Worm (Caenorhabditis elegans) whole organism, L1 larva: ENCODE results near the gene cdr-1.
A peak's percentile ranks its signal among the peaks of the same experiment; 100 is the strongest.

ENCODE experiments used
- C04F5.9 ChIP-seq: sonication (generic microtip); optimal IDR thresholded peaks from 2 replicates; lab custom pipeline; 2016; ENCODE audit warnings: missing genetic modification characterization, missing compliant biosample characterization
- Y116A8C.19 ChIP-seq: sonication (generic microtip); optimal IDR thresholded peaks from 2 replicates; lab custom pipeline; 2016; ENCODE audit warnings: missing compliant biosample characterization, missing genetic modification characterization, borderline replicate concordance
- ceh-88 ChIP-seq: fragments of 200-800 bp; sonication (Bioruptor generic); IDR thresholded peaks from 2 replicates; pipeline ENCODE4 v1.3.6; 2022; ENCODE audit warnings: missing genetic modification characterization, missing compliant biosample characterization
- ces-1 ChIP-seq: fragments of 150-350 bp; optimal IDR thresholded peaks from 2 replicates; lab custom pipeline; 2014; ENCODE audit warnings: missing biosample characterization, missing genetic modification reagents, missing genetic modification characterization
- efl-1 ChIP-seq, 4 experiments: fragments of 150-350 bp; optimal IDR thresholded peaks in 3 of 4; peaks in 1 of 4; 1 replicate in 1 of 4; 2 replicates in 3 of 4; lab custom pipeline; 2014; ENCODE audit warnings: missing biosample characterization in 2 of 4, missing genetic modification characterization in 2 of 4, missing genetic modification reagents in 2 of 4
- efl-3 ChIP-seq: fragments of 200-800 bp; sonication (Bioruptor generic); optimal IDR thresholded peaks from 2 replicates; lab custom pipeline; 2018; ENCODE audit warnings: mild to moderate bottlenecking, missing genetic modification characterization, missing compliant biosample characterization
- egl-13 ChIP-seq: sonication (generic microtip); optimal IDR thresholded peaks from 2 replicates; lab custom pipeline; 2016; ENCODE audit warnings: missing genotype, missing genetic modification reagents, missing genetic modification characterization, missing compliant biosample characterization
- elt-3 ChIP-seq, 6 experiments: fragments of 150-350 bp in 1 of 6; sonication (generic microtip); optimal IDR thresholded peaks; 2 replicates each; lab custom pipeline; 2017 to 2018; ENCODE audit warnings: missing biosample characterization in 6 of 6, missing genetic modification characterization in 6 of 6, inconsistent platforms in 1 of 6
- fkh-8 ChIP-seq: sonication (generic microtip); optimal IDR thresholded peaks from 2 replicates; lab custom pipeline; 2016; ENCODE audit warnings: mild to moderate bottlenecking, missing genetic modification characterization, missing compliant biosample characterization
- fos-1 ChIP-seq: fragments of 150-350 bp; optimal IDR thresholded peaks from 2 replicates; lab custom pipeline; 2014; ENCODE audit warnings: missing biosample characterization, missing genetic modification characterization
- hlh-17 ChIP-seq: fragments of 200-800 bp; sonication (Bioruptor generic); optimal IDR thresholded peaks from 2 replicates; lab custom pipeline; 2018; ENCODE audit warnings: missing genetic modification characterization, mild to moderate bottlenecking, missing compliant biosample characterization, moderate library complexity, borderline replicate concordance
- lin-14 ChIP-seq: fragments of 200-800 bp; sonication (Bioruptor generic); optimal IDR thresholded peaks from 2 replicates; lab custom pipeline; 2018; ENCODE audit warnings: mild to moderate bottlenecking, missing genetic modification characterization, moderate library complexity, missing compliant biosample characterization
- lin-15B ChIP-seq: fragments of 150-350 bp; sonication (generic microtip); optimal IDR thresholded peaks from 3 replicates; lab custom pipeline; 2014; ENCODE audit warnings: missing biosample characterization, missing genetic modification characterization
- lin-35 ChIP-seq, 2 experiments: fragments of 150-350 bp; optimal IDR thresholded peaks; 2 replicates each; lab custom pipeline; 2014; ENCODE audit warnings: missing biosample characterization in 2 of 2, missing genetic modification characterization in 2 of 2, missing genetic modification reagents in 2 of 2
- lsy-2 ChIP-seq, 2 experiments: fragments of 150-350 bp; optimal IDR thresholded peaks; 2 replicates each; lab custom pipeline; 2014; ENCODE audit warnings: missing biosample characterization in 2 of 2, missing genetic modification characterization in 2 of 2
- mef-2 ChIP-seq: fragments of 150-350 bp; optimal IDR thresholded peaks from 2 replicates; lab custom pipeline; 2014; ENCODE audit warnings: missing biosample characterization, missing genetic modification characterization
- mep-1 ChIP-seq: fragments of 150-350 bp; optimal IDR thresholded peaks from 2 replicates; lab custom pipeline; 2014; ENCODE audit warnings: missing biosample characterization, missing genetic modification characterization
- nhr-11 ChIP-seq: fragments of 150-350 bp; optimal IDR thresholded peaks from 2 replicates; lab custom pipeline; 2014; ENCODE audit warnings: missing biosample characterization, missing genetic modification characterization
- nhr-12 ChIP-seq: sonication (generic microtip); optimal IDR thresholded peaks from 2 replicates; lab custom pipeline; 2017; ENCODE audit warnings: missing biosample characterization, missing genetic modification characterization
- nhr-20 ChIP-seq: sonication (generic microtip); optimal IDR thresholded peaks from 2 replicates; lab custom pipeline; 2016; ENCODE audit warnings: mild to moderate bottlenecking, missing genetic modification characterization, missing compliant biosample characterization
- nhr-28 ChIP-seq: fragments of 150-350 bp; optimal IDR thresholded peaks from 2 replicates; lab custom pipeline; 2014; ENCODE audit warnings: missing biosample characterization, missing genetic modification characterization
- nhr-76 ChIP-seq: sonication (generic microtip); optimal IDR thresholded peaks from 2 replicates; lab custom pipeline; 2017; ENCODE audit warnings: missing biosample characterization, missing genetic modification characterization
- nhr-85 ChIP-seq: sonication (generic microtip); peaks from one replicate; lab custom pipeline; 2016; ENCODE audit warnings: missing genetic modification characterization, inconsistent platforms, missing compliant biosample characterization
- pqm-1 ChIP-seq: sonication (generic microtip); optimal IDR thresholded peaks from 3 replicates; lab custom pipeline; 2017; ENCODE audit warnings: missing biosample characterization, missing genetic modification characterization
- rnt-1 ChIP-seq: sonication (generic microtip); optimal IDR thresholded peaks from 2 replicates; lab custom pipeline; 2016; ENCODE audit warnings: mild to moderate bottlenecking, missing genetic modification characterization, moderate library complexity, missing compliant biosample characterization
- sox-4 ChIP-seq: sonication (generic microtip); optimal IDR thresholded peaks from 2 replicates; lab custom pipeline; 2016; ENCODE audit warnings: missing genetic modification characterization, missing compliant biosample characterization
- sptf-1 ChIP-seq: fragments of 150-350 bp; optimal IDR thresholded peaks from 2 replicates; lab custom pipeline; 2014; ENCODE audit warnings: missing biosample characterization, missing genetic modification characterization
- sup-37 ChIP-seq: fragments of 200-800 bp; sonication (Bioruptor generic); optimal IDR thresholded peaks from 2 replicates; lab custom pipeline; 2018; ENCODE audit warnings: mild to moderate bottlenecking, missing genetic modification characterization, missing compliant biosample characterization
- tlp-1 ChIP-seq: fragments of 150-350 bp; optimal IDR thresholded peaks from 2 replicates; lab custom pipeline; 2014; ENCODE audit warnings: missing biosample characterization, missing genetic modification characterization
- unc-86 ChIP-seq: sonication (generic microtip); optimal IDR thresholded peaks from 2 replicates; lab custom pipeline; 2016; ENCODE audit warnings: missing genetic modification characterization, missing compliant biosample characterization
- vab-15 ChIP-seq: sonication (generic microtip); optimal IDR thresholded peaks from 2 replicates; lab custom pipeline; 2017; ENCODE audit warnings: missing genotype, mild to moderate bottlenecking, missing genetic modification characterization, missing compliant biosample characterization
- zag-1 ChIP-seq: fragments of 150-350 bp; optimal IDR thresholded peaks from 2 replicates; lab custom pipeline; 2014; ENCODE audit warnings: missing biosample characterization, missing genetic modification characterization
- zip-4 ChIP-seq: fragments of 200-800 bp; sonication (Bioruptor generic); optimal IDR thresholded peaks from 2 replicates; lab custom pipeline; 2018; ENCODE audit warnings: mild to moderate bottlenecking, missing genetic modification characterization, moderate library complexity, missing compliant biosample characterization

The cdr-1 gene

ce11 chrV:15952762-15953161, 31.7 kb downstream of the cdr-1 start, which contains the start of gene srw-56:
srw-56 (minus strand) TSS chrV:15952862.
- TF ChIP-seq ceh-88 (GFP tag; lab: Robert Waterston, UW) (no peak), efl-1 (optimal IDR thresholded peaks at IDR 0.05; lab: Kevin White, UChicago) (no peak), efl-1 (GFP tag; optimal IDR thresholded peaks at IDR 0.05 in 1 of 2; lab: Kevin White, UChicago) (peak in 1 of 2 experiments; percentile 61), efl-3 (no peak), nhr-12 (tag; lab: Kevin White, UChicago) (no peak)

- no peak for TF ChIP-seq pqm-1 (tag; lab: Kevin White, UChicago)
Observed at ce11 chrV:15954932-15955331, 33.8 kb downstream of the cdr-1 start, which contains the start of gene srw-57. srw-57 (minus strand) TSS chrV:15955032.

- TF ChIP-seq rnt-1 (tag; lab: Kevin White, UChicago) (no peak), vab-15 (tag; lab: Kevin White, UChicago) (no peak), sup-37 (GFP tag; lab: Kevin White, UChicago) (no peak), tlp-1 (tag; lab: Kevin White, UChicago) (no peak), C04F5.9 (tag; lab: Kevin White, UChicago) (no peak), nhr-28 (tag; lab: Kevin White, UChicago) (no peak), zag-1 (no peak), lin-35 (GFP tag; optimal IDR thresholded peaks at IDR 0.05; lab: Kevin White, UChicago) (no peak), Y116A8C.19 (tag; lab: Kevin White, UChicago) (no peak), sox-4 (tag; lab: Kevin White, UChicago) (no peak), fos-1 (tag; lab: Kevin White, UChicago) (no peak), sptf-1 (tag; lab: Kevin White, UChicago) (no peak), hlh-17 (GFP tag; lab: Kevin White, UChicago) (no peak), nhr-85 (tag; lab: Kevin White, UChicago) (no peak), ces-1 (GFP tag; lab: Kevin White, UChicago) (no peak), elt-3 (tag; optimal IDR thresholded peaks at IDR 0.05; lab: Kevin White, UChicago) (no peak), egl-13 (tag; lab: Kevin White, UChicago) (no peak), nhr-12 (tag; lab: Kevin White, UChicago) (no peak)
Observed at ce11 chrV:15955497-15955896, 34.4 kb downstream of the cdr-1 start, which contains the start of gene srh-186. srh-186 (plus strand) TSS chrV:15955797.

- no peak for TF ChIP-seq nhr-85 (tag; lab: Kevin White, UChicago)
- TF ChIP-seq, all 84 proteins: peak for 0
Observed at ce11 chrV:15957098-15957497, 36.0 kb downstream of the cdr-1 start, which contains the start of gene F36G9.3. F36G9.3 (plus strand) TSS chrV:15957398.

ce11 chrV:15959456-15959855, 38.3 kb downstream of the cdr-1 start:
- TF ChIP-seq nhr-85 (tag; lab: Kevin White, UChicago) (peak; percentile 87), efl-1 (optimal IDR thresholded peaks at IDR 0.05; lab: Kevin White, UChicago) (peak; percentile 35 to 41), efl-1 (GFP tag; optimal IDR thresholded peaks at IDR 0.05 in 1 of 2; lab: Kevin White, UChicago) (peak in 1 of 2 experiments; percentile 82), tlp-1 (tag; lab: Kevin White, UChicago) (no peak), mep-1 (tag; lab: Kevin White, UChicago) (peak; percentile 8), lin-15B (tag; lab: Kevin White, UChicago) (no peak), nhr-20 (peak; percentile 53), lin-14 (GFP tag; lab: Kevin White, UChicago) (peak; percentile 55), sup-37 (GFP tag; lab: Kevin White, UChicago) (no peak), sox-4 (tag; lab: Kevin White, UChicago) (no peak), mef-2 (tag; lab: Kevin White, UChicago) (no peak), unc-86 (tag; lab: Kevin White, UChicago) (no peak), lsy-2 (tag; optimal IDR thresholded peaks at IDR 0.05; lab: Kevin White, UChicago) (peak; percentile 13 to 14)

ce11 chrV:15965114-15965513, 44.0 kb downstream of the cdr-1 start, which contains the start of gene sri-2:
sri-2 (minus strand) TSS chrV:15965214.
- TF ChIP-seq fkh-8 (tag; lab: Kevin White, UChicago) (peak; percentile 39), nhr-11 (no peak), elt-3 (tag; optimal IDR thresholded peaks at IDR 0.05; lab: Kevin White, UChicago) (no peak), nhr-12 (tag; lab: Kevin White, UChicago) (no peak), nhr-28 (tag; lab: Kevin White, UChicago) (no peak), nhr-76 (tag; lab: Kevin White, UChicago) (no peak), zip-4 (GFP tag; lab: Kevin White, UChicago) (no peak)
